Worm (Caenorhabditis elegans) whole organism, L1 larva: ENCODE measurements around the gene phf-15.

Experiments
- C04F5.9 ChIP-seq: sonication (generic microtip); optimal IDR thresholded peaks from 2 replicates; lab custom pipeline; 2016; ENCODE audit warnings: missing genetic modification characterization, missing compliant biosample characterization
- C16A3.4 ChIP-seq: fragments of 150-350 bp; optimal IDR thresholded peaks from 2 replicates; lab custom pipeline; 2014; ENCODE audit warnings: missing biosample characterization, missing genetic modification characterization
- C34B4.2 ChIP-seq: sonication (generic microtip); optimal IDR thresholded peaks from 2 replicates; lab custom pipeline; 2017; ENCODE audit warnings: mild to moderate bottlenecking, missing genetic modification characterization, missing compliant biosample characterization
- F16B12.6 ChIP-seq: fragments of 150-350 bp; optimal IDR thresholded peaks from 2 replicates; lab custom pipeline; 2014; ENCODE audit warnings: missing biosample characterization, missing genetic modification characterization
- Y116A8C.19 ChIP-seq: sonication (generic microtip); optimal IDR thresholded peaks from 2 replicates; lab custom pipeline; 2016; ENCODE audit warnings: missing compliant biosample characterization, missing genetic modification characterization, borderline replicate concordance
- aha-1 ChIP-seq: fragments of 150-350 bp; optimal IDR thresholded peaks from 2 replicates; lab custom pipeline; 2014; ENCODE audit warnings: missing biosample characterization, missing genetic modification characterization
- aly-2 ChIP-seq: fragments of 150-350 bp; optimal IDR thresholded peaks from 2 replicates; lab custom pipeline; 2014; ENCODE audit warnings: missing biosample characterization, missing genetic modification characterization
- blmp-1 ChIP-seq: fragments of 150-350 bp; optimal IDR thresholded peaks from 2 replicates; lab custom pipeline; 2014; ENCODE audit warnings: missing biosample characterization, missing genetic modification characterization
- ceh-63 ChIP-seq: fragments of 200-800 bp; sonication (Bioruptor generic); optimal IDR thresholded peaks from 2 replicates; lab custom pipeline; 2018; ENCODE audit warnings: mild to moderate bottlenecking, missing genetic modification characterization, missing compliant biosample characterization
- ceh-8 ChIP-seq: fragments of 200-800 bp; sonication (Bioruptor generic); optimal IDR thresholded peaks from 2 replicates; lab custom pipeline; 2018; ENCODE audit warnings: mild to moderate bottlenecking, missing genetic modification characterization, moderate library complexity, missing compliant biosample characterization
- ceh-82 ChIP-seq, 3 experiments: fragments of 150-350 bp in 1 of 3; sonication (generic microtip) in 2 of 3; optimal IDR thresholded peaks; 2 replicates each; lab custom pipeline; 2014 to 2017; ENCODE audit warnings: missing biosample characterization in 3 of 3, missing genetic modification characterization in 3 of 3
- ceh-88 ChIP-seq: fragments of 200-800 bp; sonication (Bioruptor generic); IDR thresholded peaks from 2 replicates; pipeline ENCODE4 v1.3.6; 2022; ENCODE audit warnings: missing genetic modification characterization, missing compliant biosample characterization
- ceh-90 ChIP-seq: sonication (generic microtip); optimal IDR thresholded peaks from 2 replicates; lab custom pipeline; 2016; ENCODE audit warnings: missing genetic modification characterization, missing compliant biosample characterization
- efl-3 ChIP-seq: fragments of 200-800 bp; sonication (Bioruptor generic); optimal IDR thresholded peaks from 2 replicates; lab custom pipeline; 2018; ENCODE audit warnings: mild to moderate bottlenecking, missing genetic modification characterization, missing compliant biosample characterization
- egl-27 ChIP-seq, 2 experiments: fragments of 150-350 bp in 1 of 2; sonication (generic microtip); optimal IDR thresholded peaks; 3 replicates each; lab custom pipeline; 2017 to 2018; ENCODE audit warnings: missing biosample characterization in 2 of 2, missing genetic modification characterization in 2 of 2, missing genetic modification reagents in 2 of 2
- fkh-10 ChIP-seq: sonication (generic microtip); optimal IDR thresholded peaks from 2 replicates; lab custom pipeline; 2017; ENCODE audit warnings: missing biosample characterization, missing genetic modification reagents, missing genetic modification characterization
- grh-1 ChIP-seq: fragments of 200-800 bp; sonication (Bioruptor generic); IDR thresholded peaks from 2 replicates; pipeline ENCODE4 v1.3.6; 2022; ENCODE audit warnings: missing genetic modification reagents, missing genetic modification characterization, missing compliant biosample characterization
- hlh-17 ChIP-seq: fragments of 200-800 bp; sonication (Bioruptor generic); optimal IDR thresholded peaks from 2 replicates; lab custom pipeline; 2018; ENCODE audit warnings: missing genetic modification characterization, mild to moderate bottlenecking, missing compliant biosample characterization, moderate library complexity, borderline replicate concordance
- hlh-4 ChIP-seq: sonication (generic microtip); optimal IDR thresholded peaks from 2 replicates; lab custom pipeline; 2016; ENCODE audit warnings: mild to moderate bottlenecking, missing genetic modification characterization, missing compliant biosample characterization
- irx-1 ChIP-seq: sonication (generic microtip); optimal IDR thresholded peaks from 2 replicates; lab custom pipeline; 2016; ENCODE audit warnings: missing genetic modification characterization, missing compliant biosample characterization
- jun-1 ChIP-seq: fragments of 150-350 bp; optimal IDR thresholded peaks from 2 replicates; lab custom pipeline; 2014; ENCODE audit warnings: missing biosample characterization, missing genetic modification reagents, missing genetic modification characterization
- lin-13 ChIP-seq: fragments of 150-350 bp; optimal IDR thresholded peaks from 2 replicates; lab custom pipeline; 2014; ENCODE audit warnings: missing biosample characterization, missing genetic modification reagents, missing genetic modification characterization
- lin-35 ChIP-seq, 2 experiments: fragments of 150-350 bp; optimal IDR thresholded peaks; 2 replicates each; lab custom pipeline; 2014; ENCODE audit warnings: missing biosample characterization in 2 of 2, missing genetic modification characterization in 2 of 2, missing genetic modification reagents in 2 of 2
- lsy-2 ChIP-seq, 2 experiments: fragments of 150-350 bp; optimal IDR thresholded peaks; 2 replicates each; lab custom pipeline; 2014; ENCODE audit warnings: missing biosample characterization in 2 of 2, missing genetic modification characterization in 2 of 2
- mdl-1 ChIP-seq, 2 experiments: fragments of 150-350 bp; optimal IDR thresholded peaks; 2 replicates each; lab custom pipeline; 2014 to 2017; ENCODE audit warnings: missing biosample characterization in 2 of 2, missing genetic modification characterization in 2 of 2, inconsistent platforms in 1 of 2
- mep-1 ChIP-seq: fragments of 150-350 bp; optimal IDR thresholded peaks from 2 replicates; lab custom pipeline; 2014; ENCODE audit warnings: missing biosample characterization, missing genetic modification characterization
- nhr-11 ChIP-seq: fragments of 150-350 bp; optimal IDR thresholded peaks from 2 replicates; lab custom pipeline; 2014; ENCODE audit warnings: missing biosample characterization, missing genetic modification characterization
- nhr-19 ChIP-seq: fragments of 200-800 bp; sonication (Bioruptor generic); conservative IDR thresholded peaks from 2 replicates; pipeline ENCODE4 v1.3.6; 2022; ENCODE audit warnings: missing genetic modification characterization, missing compliant biosample characterization
- nhr-20 ChIP-seq: sonication (generic microtip); optimal IDR thresholded peaks from 2 replicates; lab custom pipeline; 2016; ENCODE audit warnings: mild to moderate bottlenecking, missing genetic modification characterization, missing compliant biosample characterization
- nhr-28 ChIP-seq: fragments of 150-350 bp; optimal IDR thresholded peaks from 2 replicates; lab custom pipeline; 2014; ENCODE audit warnings: missing biosample characterization, missing genetic modification characterization
- nhr-47 ChIP-seq: sonication (generic microtip); optimal IDR thresholded peaks from 2 replicates; lab custom pipeline; 2016; ENCODE audit warnings: mild to moderate bottlenecking, missing genetic modification characterization, moderate library complexity, missing compliant biosample characterization
- nhr-71 ChIP-seq: sonication (generic microtip); optimal IDR thresholded peaks from 2 replicates; lab custom pipeline; 2016; ENCODE audit warnings: mild to moderate bottlenecking, missing genetic modification characterization, moderate library complexity, missing compliant biosample characterization
- nhr-76 ChIP-seq: sonication (generic microtip); optimal IDR thresholded peaks from 2 replicates; lab custom pipeline; 2017; ENCODE audit warnings: missing biosample characterization, missing genetic modification characterization
- nhr-77 ChIP-seq: fragments of 150-350 bp; optimal IDR thresholded peaks from 2 replicates; lab custom pipeline; 2014; ENCODE audit warnings: missing biosample characterization, missing genetic modification characterization
- nhr-85 ChIP-seq: sonication (generic microtip); peaks from one replicate; lab custom pipeline; 2016; ENCODE audit warnings: missing genetic modification characterization, inconsistent platforms, missing compliant biosample characterization
- pax-3 ChIP-seq: fragments of 200-800 bp; sonication (Bioruptor generic); optimal IDR thresholded peaks from 2 replicates; lab custom pipeline; 2018; ENCODE audit warnings: mild to moderate bottlenecking, missing genetic modification characterization, moderate library complexity, missing compliant biosample characterization
- pqm-1 ChIP-seq: sonication (generic microtip); optimal IDR thresholded peaks from 3 replicates; lab custom pipeline; 2017; ENCODE audit warnings: missing biosample characterization, missing genetic modification characterization
- rnt-1 ChIP-seq: sonication (generic microtip); optimal IDR thresholded peaks from 2 replicates; lab custom pipeline; 2016; ENCODE audit warnings: mild to moderate bottlenecking, missing genetic modification characterization, moderate library complexity, missing compliant biosample characterization
- snpc-4 ChIP-seq: fragments of 150-350 bp; optimal IDR thresholded peaks from 2 replicates; lab custom pipeline; 2014; ENCODE audit warnings: missing biosample characterization, missing genetic modification characterization
- snu-23 ChIP-seq: sonication (generic microtip); optimal IDR thresholded peaks from 2 replicates; lab custom pipeline; 2016; ENCODE audit warnings: missing genetic modification characterization, missing compliant biosample characterization
- tbx-2 ChIP-seq: sonication (generic microtip); optimal IDR thresholded peaks from 2 replicates; lab custom pipeline; 2016; ENCODE audit warnings: missing genetic modification characterization, missing compliant biosample characterization
- tlp-1 ChIP-seq: fragments of 150-350 bp; optimal IDR thresholded peaks from 2 replicates; lab custom pipeline; 2014; ENCODE audit warnings: missing biosample characterization, missing genetic modification characterization
- unc-130 ChIP-seq: fragments of 150-350 bp; optimal IDR thresholded peaks from 2 replicates; lab custom pipeline; 2017; ENCODE audit warnings: missing biosample characterization, missing genetic modification characterization, inconsistent platforms
- unc-30 ChIP-seq: sonication (generic microtip); optimal IDR thresholded peaks from 2 replicates; lab custom pipeline; 2017; ENCODE audit warnings: missing biosample characterization, missing genetic modification characterization
- unc-86 ChIP-seq: sonication (generic microtip); optimal IDR thresholded peaks from 2 replicates; lab custom pipeline; 2016; ENCODE audit warnings: missing genetic modification characterization, missing compliant biosample characterization
- ztf-11 ChIP-seq, 2 experiments: sonication (generic microtip); optimal IDR thresholded peaks; 2 replicates each; lab custom pipeline; 2016 to 2017; ENCODE audit warnings: missing genetic modification characterization in 2 of 2, missing biosample characterization in 1 of 2, missing compliant biosample characterization in 1 of 2
- ztf-4 ChIP-seq: fragments of 150-350 bp; optimal IDR thresholded peaks from 2 replicates; lab custom pipeline; 2014; ENCODE audit warnings: missing biosample characterization, missing genetic modification characterization

Gene phf-15

ce11 chrIII:3323906-3324305, 1.3 kb downstream of the phf-15 start (continued):
- TF ChIP-seq nhr-47 (tag; lab: Kevin White, UChicago) (no peak), C04F5.9 (no peak), lsy-2 (tag; optimal IDR thresholded peaks at IDR 0.05; lab: Kevin White, UChicago) (peak; percentile 83 to 89), rnt-1 (tag; lab: Kevin White, UChicago) (no peak), egl-27 (tag; optimal IDR thresholded peaks at IDR 0.05; lab: Kevin White, UChicago) (no peak), nhr-20 (tag; lab: Kevin White, UChicago) (no peak), aly-2 (tag; lab: Kevin White, UChicago) (peak; percentile 57), pax-3 (tag; lab: Kevin White, UChicago) (no peak), snu-23 (GFP tag; lab: Kevin White, UChicago) (peak; percentile 64), lin-13 (GFP tag; lab: Kevin White, UChicago) (peak; percentile 27), nhr-77 (tag; lab: Kevin White, UChicago) (peak; percentile 26), nhr-85 (tag; lab: Kevin White, UChicago) (peak; percentile 82), pqm-1 (no peak), unc-130 (tag; lab: Kevin White, UChicago) (peak; percentile 68), blmp-1 (tag; lab: Kevin White, UChicago) (peak; percentile 68), unc-86 (tag; lab: Kevin White, UChicago) (peak; percentile 27), irx-1 (tag; lab: Kevin White, UChicago) (no peak), nhr-11 (tag; lab: Kevin White, UChicago) (no peak), Y116A8C.19 (no peak), hlh-17 (GFP tag; lab: Kevin White, UChicago) (no peak), nhr-19 (GFP tag; lab: Robert Waterston, UW) (peak; percentile 64), ztf-11 (tag; optimal IDR thresholded peaks at IDR 0.05; lab: Kevin White, UChicago) (peak in 1 of 2 experiments; percentile 4), ceh-8 (no peak), grh-1 (GFP tag; lab: Robert Waterston, UW) (no peak), nhr-76 (tag; lab: Kevin White, UChicago) (no peak), mep-1 (tag; lab: Kevin White, UChicago) (peak; percentile 87), hlh-4 (tag; lab: Kevin White, UChicago) (no peak), nhr-28 (no peak), jun-1 (tag; lab: Kevin White, UChicago) (peak; percentile 22), tlp-1 (no peak), efl-3 (GFP tag; lab: Kevin White, UChicago) (no peak), C34B4.2 (tag; lab: Kevin White, UChicago) (no peak), F16B12.6 (peak; percentile 98), ceh-88 (no peak)

DNA sequence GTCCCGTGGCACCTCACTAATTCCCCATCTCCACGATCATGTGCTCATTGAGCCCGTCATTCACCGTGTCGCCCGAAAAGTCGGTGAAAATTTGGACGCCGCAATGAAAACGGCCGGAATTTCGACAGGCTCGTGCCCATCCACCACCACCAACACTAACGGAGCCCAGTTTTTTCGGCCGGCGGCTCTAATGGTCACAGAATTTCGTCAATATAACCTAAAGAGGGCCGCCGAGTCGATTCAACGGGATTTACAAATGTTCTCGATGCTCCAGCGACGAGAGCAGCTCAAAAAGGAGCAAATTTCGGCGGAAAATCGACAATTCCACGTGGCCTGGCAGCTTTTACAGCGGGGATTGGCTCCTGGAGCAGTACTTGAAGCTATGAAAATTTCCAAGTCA, 6.8 kb downstream of the phf-15 start:
- TF ChIP-seq jun-1 (tag; lab: Kevin White, UChicago) (no peak), aha-1 (tag; lab: Kevin White, UChicago) (no peak), C16A3.4 (tag; lab: Kevin White, UChicago) (no peak), hlh-4 (tag; lab: Kevin White, UChicago) (no peak), pqm-1 (no peak), nhr-71 (tag; lab: Kevin White, UChicago) (no peak), snpc-4 (tag; lab: Kevin White, UChicago) (no peak)

DNA sequence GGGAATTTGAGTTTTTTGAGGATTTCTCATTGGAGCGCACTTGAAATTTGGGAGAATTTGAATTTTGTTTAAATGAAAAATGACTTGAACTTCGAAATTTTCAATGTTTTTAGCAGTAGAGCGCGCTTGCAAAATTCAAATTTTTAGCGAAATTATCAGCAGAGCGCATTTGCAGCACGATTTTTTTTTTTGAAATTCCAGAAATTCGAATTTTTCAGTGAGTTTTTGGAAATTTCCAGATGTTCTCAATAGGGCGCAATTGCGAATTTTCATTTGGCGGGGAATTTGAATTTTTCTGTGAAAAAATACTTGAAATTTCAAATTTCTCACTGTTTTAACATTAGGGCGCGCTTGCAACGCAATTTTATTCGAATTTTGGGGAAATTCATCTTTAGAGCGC, 9.1 kb downstream of the phf-15 start:
- TF ChIP-seq fkh-10 (no peak), tbx-2 (tag; lab: Kevin White, UChicago) (no peak), mdl-1 (tag; optimal IDR thresholded peaks at IDR 0.05; lab: Kevin White, UChicago) (no peak), hlh-17 (GFP tag; lab: Kevin White, UChicago) (no peak), lin-13 (GFP tag; lab: Kevin White, UChicago) (no peak), irx-1 (tag; lab: Kevin White, UChicago) (no peak), lin-35 (GFP tag; optimal IDR thresholded peaks at IDR 0.05; lab: Kevin White, UChicago) (no peak), ztf-4 (tag; lab: Kevin White, UChicago) (no peak), unc-30 (tag; lab: Kevin White, UChicago) (no peak), efl-3 (GFP tag; lab: Kevin White, UChicago) (no peak), Y116A8C.19 (no peak), ceh-90 (tag; lab: Kevin White, UChicago) (no peak), egl-27 (tag; optimal IDR thresholded peaks at IDR 0.05; lab: Kevin White, UChicago) (no peak), unc-86 (tag; lab: Kevin White, UChicago) (no peak), nhr-85 (tag; lab: Kevin White, UChicago) (no peak), ceh-63 (GFP tag; lab: Kevin White, UChicago) (no peak), ceh-82 (tag; optimal IDR thresholded peaks at IDR 0.05; lab: Kevin White, UChicago) (no peak)
